Worm (Caenorhabditis elegans): ENCODE measurements around the gene Y40H4A.2.

Y40H4A.2 gene

DNA sequence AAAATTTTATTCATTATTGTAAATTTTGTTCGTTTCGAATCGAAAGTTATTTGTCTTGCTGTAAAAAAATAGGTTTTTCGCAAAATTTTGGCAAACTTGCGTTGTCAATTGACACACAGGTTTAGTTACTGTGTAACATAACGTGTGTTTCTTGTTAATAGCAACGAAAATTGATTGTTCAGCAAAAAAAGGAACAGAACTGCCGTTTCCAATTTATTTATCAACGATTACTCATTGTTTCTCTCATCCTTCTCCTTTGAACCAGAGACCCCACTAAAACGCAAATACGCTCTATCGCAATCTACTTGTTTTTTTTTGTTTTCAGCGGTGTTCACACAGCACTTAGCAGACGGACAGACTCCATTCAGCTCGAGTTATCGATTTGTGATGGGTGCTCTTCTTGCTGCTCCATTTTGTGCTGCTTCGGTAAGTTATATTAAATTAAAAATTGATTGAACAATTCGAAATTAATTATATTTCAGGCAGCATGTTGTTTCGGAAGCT, 12.5 kb upstream of the Y40H4A.2 start, which contains the start of gene R11H6.2 (continued):
- TF ChIP-seq unc-62 (GFP tag; optimal IDR thresholded peaks at IDR 0.05 in 1 of 2) (peak in 1 of 2 experiments; percentile 99), unc-62 (tag; optimal IDR thresholded peaks at IDR 0.05) (no peak), lsy-2 (tag; optimal IDR thresholded peaks at IDR 0.05) (peak in 1 of 2 experiments; percentile 57), mxl-2 (GFP tag; conservative IDR thresholded peaks at IDR 0.05) (no peak), daf-19 (GFP tag; conservative IDR thresholded peaks at IDR 0.05) (no peak), F49E8.2 (tag; optimal IDR thresholded peaks at IDR 0.05; ENCODE audit: borderline replicate concordance) (no peak), ceh-62 (tag; optimal IDR thresholded peaks at IDR 0.05) (no peak), nhr-77 (tag; optimal IDR thresholded peaks at IDR 0.05) (no peak), tag-97 (GFP tag; IDR thresholded peaks at IDR 0.05) (no peak), mdl-1 (tag; optimal IDR thresholded peaks at IDR 0.05) (no peak), zag-1 (tag; optimal IDR thresholded peaks at IDR 0.05) (no peak), pqm-1 (tag; optimal IDR thresholded peaks at IDR 0.05) (peak; percentile 3), zip-2 (tag; optimal IDR thresholded peaks at IDR 0.05) (no peak), ztf-11 (tag; optimal IDR thresholded peaks at IDR 0.05) (no peak), dmd-9 (GFP tag; IDR thresholded peaks at IDR 0.05) (no peak), R02D3.7 (tag; optimal IDR thresholded peaks at IDR 0.05) (no peak), lin-13 (GFP tag; optimal IDR thresholded peaks at IDR 0.05) (no peak), nhr-6 (tag; optimal IDR thresholded peaks at IDR 0.05) (peak; percentile 75), Y5F2A.4 (GFP tag; optimal IDR thresholded peaks at IDR 0.05) (no peak), gei-8 (GFP tag; optimal IDR thresholded peaks at IDR 0.05) (no peak), Y105C5A.15 (GFP tag; IDR thresholded peaks at IDR 0.05) (no peak), duxl-1 (tag; optimal IDR thresholded peaks at IDR 0.05; ENCODE audit: poor library complexity) (no peak), unc-39 (tag; optimal IDR thresholded peaks at IDR 0.05) (no peak), daf-8 (GFP tag; IDR thresholded peaks at IDR 0.05) (no peak), skn-1 (tag; optimal IDR thresholded peaks at IDR 0.05) (no peak), mes-2 (tag; optimal IDR thresholded peaks at IDR 0.05; ENCODE audit: poor library complexity, severe bottlenecking) (peak; percentile 71), jun-1 (tag; optimal IDR thresholded peaks at IDR 0.05) (no peak), mep-1 (tag; optimal IDR thresholded peaks at IDR 0.05) (peak; percentile 33), lin-29 (GFP tag; IDR thresholded peaks at IDR 0.05) (no peak), cey-2 (tag; optimal IDR thresholded peaks at IDR 0.05; ENCODE audit: borderline replicate concordance, insufficient read depth) (no peak), nhr-237 (tag; optimal IDR thresholded peaks at IDR 0.05) (no peak), ceh-82 (tag; optimal IDR thresholded peaks at IDR 0.05) (no peak), ZK337.2 (GFP tag; IDR thresholded peaks at IDR 0.05) (no peak), F10B5.3 (tag; optimal IDR thresholded peaks at IDR 0.05) (no peak), sdz-12 (GFP tag; optimal IDR thresholded peaks at IDR 0.05) (no peak), ceh-20 (GFP tag; IDR thresholded peaks at IDR 0.05) (no peak), nhr-111 (GFP tag; optimal IDR thresholded peaks at IDR 0.05) (no peak), ceh-32 (tag; optimal IDR thresholded peaks at IDR 0.05; ENCODE audit: poor library complexity) (no peak), madf-5 (GFP tag; IDR thresholded peaks at IDR 0.05) (no peak), arid-1 (GFP tag; conservative IDR thresholded peaks at IDR 0.05) (no peak), snpc-4 (tag; optimal IDR thresholded peaks at IDR 0.05) (no peak), attf-4 (tag; optimal IDR thresholded peaks at IDR 0.05) (no peak), zfp-3 (GFP tag; conservative IDR thresholded peaks at IDR 0.05) (no peak), hlh-30 (tag; optimal IDR thresholded peaks at IDR 0.05; ENCODE audit: insufficient read depth) (peak; percentile 35), dve-1 (tag; optimal IDR thresholded peaks at IDR 0.05; ENCODE audit: insufficient read depth) (peak; percentile 21), ceh-28 (tag; optimal IDR thresholded peaks at IDR 0.05) (peak; percentile 29), ZK546.5 (tag; optimal IDR thresholded peaks at IDR 0.05) (no peak), spr-1 (tag; optimal IDR thresholded peaks at IDR 0.05) (no peak), zfp-2 (tag; optimal IDR thresholded peaks at IDR 0.05) (no peak), snpc-1.2 (GFP tag; IDR thresholded peaks at IDR 0.05) (no peak), fkh-10 (GFP tag; optimal IDR thresholded peaks at IDR 0.05) (no peak), nhr-28 (tag; optimal IDR thresholded peaks at IDR 0.05) (peak; percentile 48)
